Worm (Caenorhabditis elegans) whole organism, L3 larva: Measurements from ENCODE around the gene F08H9.3.

Source experiments
- R02D3.7 ChIP-seq: fragments of 150-350 bp; optimal IDR thresholded peaks from 2 replicates; lab custom pipeline; 2014; ENCODE audit warnings: missing biosample characterization, missing genetic modification characterization
- ama-1 ChIP-seq: fragments of 150-350 bp; optimal IDR thresholded peaks from 2 replicates; lab custom pipeline; 2018
- ceh-28 ChIP-seq: fragments of 150-350 bp; optimal IDR thresholded peaks from 2 replicates; lab custom pipeline; 2014; ENCODE audit warnings: missing biosample characterization, missing genetic modification reagents, missing genetic modification characterization
- ceh-82 ChIP-seq: fragments of 150-350 bp; optimal IDR thresholded peaks from 2 replicates; lab custom pipeline; 2014; ENCODE audit warnings: missing biosample characterization, missing genetic modification characterization
- ceh-9 ChIP-seq: sonication (generic microtip); optimal IDR thresholded peaks from 2 replicates; lab custom pipeline; 2018; ENCODE audit warnings: missing biosample characterization, missing genetic modification characterization
- elt-1 ChIP-seq: fragments of 150-350 bp; optimal IDR thresholded peaks from 2 replicates; lab custom pipeline; 2014; ENCODE audit warnings: missing biosample characterization, missing genetic modification characterization
- elt-2 ChIP-seq: sonication (generic microtip); optimal IDR thresholded peaks from 2 replicates; lab custom pipeline; 2016; ENCODE audit warnings: missing genetic modification reagents, mild to moderate bottlenecking, missing genetic modification characterization, missing compliant biosample characterization
- elt-3 ChIP-seq, 3 experiments: fragments of 150-350 bp in 1 of 3; sonication (generic microtip) in 2 of 3; optimal IDR thresholded peaks; 2 replicates in 2 of 3; 4 replicates in 1 of 3; lab custom pipeline; 2014 to 2017; ENCODE audit warnings: missing biosample characterization in 3 of 3, missing genetic modification characterization in 3 of 3
- eor-1 ChIP-seq, 2 experiments: fragments of 150-350 bp; optimal IDR thresholded peaks; 2 replicates each; lab custom pipeline; 2014 to 2018; ENCODE audit warnings: missing biosample characterization in 2 of 2, missing genetic modification characterization in 2 of 2
- fkh-10 ChIP-seq: sonication (generic microtip); optimal IDR thresholded peaks from 2 replicates; lab custom pipeline; 2017; ENCODE audit warnings: missing biosample characterization, missing genetic modification reagents, missing genetic modification characterization
- fkh-2 ChIP-seq: fragments of 150-350 bp; optimal IDR thresholded peaks from 2 replicates; lab custom pipeline; 2014; ENCODE audit warnings: missing biosample characterization, missing genetic modification reagents, missing genetic modification characterization
- fos-1 ChIP-seq: fragments of 150-350 bp; optimal IDR thresholded peaks from 2 replicates; lab custom pipeline; 2014; ENCODE audit warnings: missing biosample characterization, missing genetic modification characterization
- hmg-11 ChIP-seq: sonication (generic microtip); optimal IDR thresholded peaks from 2 replicates; lab custom pipeline; 2016; ENCODE audit warnings: missing genetic modification characterization, missing compliant biosample characterization
- mdl-1 ChIP-seq: fragments of 150-350 bp; optimal IDR thresholded peaks from 2 replicates; lab custom pipeline; 2014; ENCODE audit warnings: missing biosample characterization, missing genetic modification characterization
- mml-1 ChIP-seq: fragments of 150-350 bp; sonication (generic microtip); optimal IDR thresholded peaks from 3 replicates; lab custom pipeline; 2014; ENCODE audit warnings: missing biosample characterization, missing genetic modification characterization
- nfya-1 ChIP-seq: sonication (generic microtip); optimal IDR thresholded peaks from 2 replicates; lab custom pipeline; 2017; ENCODE audit warnings: missing genetic modification characterization, mild to moderate bottlenecking, missing compliant biosample characterization, antibody characterized with exemption, moderate library complexity; ENCODE audit not compliant: insufficient read depth
- nhr-11 ChIP-seq: fragments of 150-350 bp; optimal IDR thresholded peaks from 2 replicates; lab custom pipeline; 2014; ENCODE audit warnings: missing biosample characterization, missing genetic modification characterization
- nhr-12 ChIP-seq: fragments of 150-350 bp; optimal IDR thresholded peaks from 2 replicates; lab custom pipeline; 2014; ENCODE audit warnings: missing biosample characterization, missing genetic modification characterization
- nhr-25 ChIP-seq: sonication (generic microtip); optimal IDR thresholded peaks from 2 replicates; lab custom pipeline; 2017; ENCODE audit warnings: missing biosample characterization, missing genetic modification characterization
- nhr-28 ChIP-seq: fragments of 150-350 bp; optimal IDR thresholded peaks from 2 replicates; lab custom pipeline; 2014; ENCODE audit warnings: missing biosample characterization, missing genetic modification characterization
- nhr-43 ChIP-seq: sonication (generic microtip); optimal IDR thresholded peaks from 2 replicates; lab custom pipeline; 2016; ENCODE audit warnings: mild to moderate bottlenecking, missing genetic modification characterization, missing compliant biosample characterization; ENCODE audit not compliant: poor library complexity, severe bottlenecking
- nhr-67 ChIP-seq: fragments of 150-350 bp; optimal IDR thresholded peaks from 2 replicates; lab custom pipeline; 2014; ENCODE audit warnings: missing biosample characterization, missing genetic modification characterization
- nhr-76 ChIP-seq: fragments of 150-350 bp; sonication (generic microtip); optimal IDR thresholded peaks from 5 replicates; lab custom pipeline; 2014; ENCODE audit warnings: missing biosample characterization, missing genetic modification characterization
- pha-4 ChIP-seq: fragments of 150-350 bp; optimal IDR thresholded peaks from 2 replicates; lab custom pipeline; 2014; ENCODE audit warnings: missing biosample characterization, missing genetic modification reagents, missing genetic modification characterization
- pqm-1 ChIP-seq: fragments of 150-350 bp; optimal IDR thresholded peaks from 2 replicates; lab custom pipeline; 2017; ENCODE audit warnings: missing biosample characterization, missing genetic modification characterization, inconsistent platforms
- unc-39 ChIP-seq: sonication (generic microtip); optimal IDR thresholded peaks from 4 replicates; lab custom pipeline; 2017; ENCODE audit warnings: missing biosample characterization, missing genetic modification characterization
- zag-1 ChIP-seq: fragments of 150-350 bp; optimal IDR thresholded peaks from 2 replicates; lab custom pipeline; 2014; ENCODE audit warnings: missing biosample characterization, missing genetic modification characterization
- ztf-11 ChIP-seq: fragments of 150-350 bp; optimal IDR thresholded peaks from 2 replicates; lab custom pipeline; 2014; ENCODE audit warnings: missing biosample characterization, missing genetic modification characterization
- ztf-4 ChIP-seq: fragments of 150-350 bp; optimal IDR thresholded peaks from 2 replicates; lab custom pipeline; 2014; ENCODE audit warnings: missing biosample characterization, missing genetic modification characterization

The F08H9.3 gene

DNA sequence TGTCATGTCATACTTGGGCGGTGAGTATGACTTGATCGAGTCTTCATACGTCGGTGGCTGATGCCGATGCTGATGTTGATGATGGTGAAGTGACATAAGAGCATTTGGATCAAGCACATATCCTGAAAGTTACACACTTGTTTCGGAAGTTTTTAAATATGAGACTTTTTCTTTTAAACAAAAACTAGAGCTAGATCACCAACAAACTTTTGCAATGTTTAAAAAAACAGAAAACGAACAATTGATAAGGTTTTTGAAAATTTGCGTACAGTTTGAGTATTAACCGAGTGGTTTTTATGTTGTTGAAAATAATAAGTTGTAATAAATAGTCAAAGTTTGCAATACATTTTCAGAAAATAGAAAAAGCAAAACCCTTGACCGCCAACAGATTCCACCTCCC lies 21.4 kb upstream of the F08H9.3 start, which contains the start of gene R02D5.4:
R02D5.4 (minus strand) TSS at position 101 of the 400 bp plus-strand sequence.
- no peak for TF ChIP-seq hmg-11 (tag; lab: Kevin White, UChicago)
- no peak for TF ChIP-seq pqm-1 (tag; lab: Kevin White, UChicago)
- no peak for TF ChIP-seq ceh-28 (tag; lab: Kevin White, UChicago)
- TF ChIP-seq ama-1 (lab: Kevin White, UChicago): no peak
- no peak for TF ChIP-seq ceh-9 (tag; lab: Kevin White, UChicago)
- no peak for TF ChIP-seq mml-1
- TF ChIP-seq fkh-10 (GFP tag; lab: Kevin White, UChicago): no peak
- no peak for TF ChIP-seq ztf-4 (tag; lab: Kevin White, UChicago)
- TF ChIP-seq elt-2: no peak
- TF ChIP-seq zag-1 (tag; lab: Kevin White, UChicago): no peak
- no peak for TF ChIP-seq nhr-12 (tag; lab: Kevin White, UChicago)
- TF ChIP-seq eor-1 (tag; optimal IDR thresholded peaks at IDR 0.05; lab: Kevin White, UChicago): no peak
- TF ChIP-seq mdl-1 (tag; lab: Kevin White, UChicago): no peak

ce11 chrV:14482728-14483210 lies 19.6 kb upstream of the F08H9.3 start, which contains the start of gene R02D5.3:
Gene R02D5.3 (plus strand): TSS chrV:14483160.
- peak; percentile 64 for TF ChIP-seq pqm-1 (tag; lab: Kevin White, UChicago)
- peak; percentile 64 for TF ChIP-seq elt-2
- no peak for TF ChIP-seq R02D3.7 (tag; lab: Kevin White, UChicago)
- TF ChIP-seq pha-4 (tag; lab: Kevin White, UChicago): peak; percentile 36
- TF ChIP-seq ceh-82: no peak

ce11 chrV:14481987-14482386 lies 18.8 kb upstream of the F08H9.3 start, which contains the start of gene R02D5.10:
Gene R02D5.10 (plus strand): TSS chrV:14482287.
- TF ChIP-seq ceh-9 (tag; lab: Kevin White, UChicago): no peak
- no peak for TF ChIP-seq unc-39 (tag; lab: Kevin White, UChicago)
- no peak for TF ChIP-seq nhr-43 (tag; lab: Kevin White, UChicago)
- no peak for TF ChIP-seq nfya-1
- no peak for TF ChIP-seq elt-1 (tag; lab: Kevin White, UChicago)
- TF ChIP-seq nhr-28 (tag; lab: Kevin White, UChicago): no peak
- no peak for TF ChIP-seq fos-1 (tag; lab: Kevin White, UChicago)
- TF ChIP-seq elt-2: no peak
- TF ChIP-seq nhr-25 (tag; lab: Kevin White, UChicago): no peak

- TF ChIP-seq elt-2 (peak; percentile 8), nfya-1 (no peak)
Measured at ce11 chrV:14481401-14481800, 18.3 kb upstream of the F08H9.3 start, which contains the start of gene R02D5.7. Gene R02D5.7 (minus strand): TSS chrV:14481501.

- TF ChIP-seq nhr-28 (tag; lab: Kevin White, UChicago) (no peak), hmg-11 (tag; lab: Kevin White, UChicago) (no peak), mdl-1 (tag; lab: Kevin White, UChicago) (no peak), elt-2 (no peak), fkh-2 (tag; lab: Kevin White, UChicago) (no peak), ama-1 (lab: Kevin White, UChicago) (no peak), pqm-1 (tag; lab: Kevin White, UChicago) (no peak), ceh-28 (tag; lab: Kevin White, UChicago) (no peak), ztf-4 (tag; lab: Kevin White, UChicago) (no peak), nhr-67 (tag; lab: Kevin White, UChicago) (no peak), ztf-11 (tag; lab: Kevin White, UChicago) (no peak)
Measured at ce11 chrV:14480533-14480932, 17.4 kb upstream of the F08H9.3 start.

DNA sequence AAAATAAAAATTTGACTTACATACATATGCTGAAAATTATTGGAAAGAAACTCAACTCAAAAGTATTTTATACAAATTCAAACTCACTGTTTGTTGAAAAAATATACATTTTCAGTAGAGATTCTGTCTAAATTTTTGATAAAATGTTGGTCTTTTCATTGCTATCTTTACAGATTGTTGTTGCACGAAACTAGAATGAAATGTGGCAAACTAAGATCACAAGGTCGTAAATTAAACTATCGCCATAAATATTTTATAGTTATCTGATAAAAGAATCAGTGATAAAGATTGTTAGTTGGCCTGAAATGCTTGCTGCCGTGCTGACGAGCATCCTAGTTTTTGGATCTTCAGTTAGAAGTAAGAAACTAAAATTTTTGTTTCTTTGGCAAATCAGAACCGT lies 15.8 kb upstream of the F08H9.3 start, which contains the start of gene clec-55:
clec-55 (plus strand) TSS at position 301 of the 400 bp plus-strand sequence.
- TF ChIP-seq elt-2: peak; percentile 44
- no peak for TF ChIP-seq nhr-11 (tag; lab: Kevin White, UChicago)
- TF ChIP-seq mdl-1 (tag; lab: Kevin White, UChicago): no peak
- TF ChIP-seq nhr-76 (tag; lab: Kevin White, UChicago): no peak
- no peak for TF ChIP-seq elt-3 (tag; optimal IDR thresholded peaks at IDR 0.05; lab: Kevin White, UChicago)
